Fruit fly (Drosophila melanogaster) whole organism, wandering third instar larva: ENCODE results near the gene CG1271.

Experiments
- CrebA ChIP-seq: fragments of 200-800 bp; sonication (Bioruptor generic); optimal IDR thresholded peaks from 2 replicates; lab custom pipeline; 2016; ENCODE audit warnings: missing biosample characterization, mild to moderate bottlenecking, missing genetic modification characterization, borderline replicate concordance
- Dfd ChIP-seq: fragments of >200 bp; optimal IDR thresholded peaks from 2 replicates; lab custom pipeline; 2017; ENCODE audit warnings: missing biosample characterization, missing genetic modification characterization
- Hnf4 ChIP-seq: fragments of 200-800 bp; sonication (Bioruptor generic); optimal IDR thresholded peaks from 2 replicates; lab custom pipeline; 2016; ENCODE audit warnings: missing biosample characterization, mild to moderate bottlenecking, missing genetic modification characterization
- Hr78 ChIP-seq: fragments of >200 bp; optimal IDR thresholded peaks from 2 replicates; lab custom pipeline; 2017; ENCODE audit warnings: missing biosample characterization, missing genetic modification characterization
- Jra ChIP-seq: sonication (Bioruptor generic); optimal IDR thresholded peaks from 2 replicates; lab custom pipeline; 2016; ENCODE audit warnings: missing biosample characterization, missing genetic modification characterization
- Mio ChIP-seq: sonication (Bioruptor generic); optimal IDR thresholded peaks from 2 replicates; lab custom pipeline; 2016; ENCODE audit warnings: missing biosample characterization, missing genetic modification characterization
- Vsx2 ChIP-seq: fragments of 200-300, 225-300 bp; sonication (Bioruptor generic); optimal IDR thresholded peaks from 2 replicates; lab custom pipeline; 2018; ENCODE audit warnings: missing biosample characterization, missing genetic modification characterization; ENCODE audit not compliant: partially characterized antibody
- brk ChIP-seq: fragments of 200-800 bp; sonication (Bioruptor generic); optimal IDR thresholded peaks from 2 replicates; lab custom pipeline; 2016; ENCODE audit warnings: missing biosample characterization, mild to moderate bottlenecking, missing genetic modification characterization
- dmrt93B ChIP-seq: fragments of 200-800 bp; sonication (Bioruptor generic); optimal IDR thresholded peaks from 2 replicates; lab custom pipeline; 2018; ENCODE audit warnings: missing biosample characterization, mild to moderate bottlenecking, missing genetic modification characterization
- foxo ChIP-seq, 2 experiments: fragments of 200-800 bp; sonication (Bioruptor generic); optimal IDR thresholded peaks; 2 replicates in 1 of 2; 3 replicates in 1 of 2; lab custom pipeline; 2016 to 2017; ENCODE audit warnings: missing biosample characterization in 2 of 2, missing genetic modification characterization in 2 of 2
- h ChIP-seq: fragments of 200-800 bp; sonication (Bioruptor generic); optimal IDR thresholded peaks from 3 replicates; lab custom pipeline; 2016; ENCODE audit warnings: missing biosample characterization, mild to moderate bottlenecking, missing genetic modification characterization
- rgr ChIP-seq: fragments of 200-800 bp; sonication (Bioruptor generic); optimal IDR thresholded peaks from 3 replicates; lab custom pipeline; 2016; ENCODE audit warnings: missing biosample characterization, mild to moderate bottlenecking, missing genetic modification characterization
- usp ChIP-seq: fragments of >200 bp; optimal IDR thresholded peaks from 2 replicates; lab custom pipeline; 2017; ENCODE audit warnings: missing biosample characterization, missing genetic modification characterization

- no peak for TF ChIP-seq h
- no peak for TF ChIP-seq Mio (GFP tag; lab: Kevin White, UChicago)
- TF ChIP-seq Hr78 (GFP tag; lab: Kevin White, UChicago) = no peak
- TF ChIP-seq rgr (GFP tag; lab: Kevin White, UChicago) = no peak
- no peak for TF ChIP-seq CrebA (GFP tag; lab: Kevin White, UChicago)
- no peak for TF ChIP-seq foxo (GFP tag; optimal IDR thresholded peaks at IDR 0.05; lab: Kevin White, UChicago)
- TF ChIP-seq Dfd (GFP tag; lab: Kevin White, UChicago) = no peak
- TF ChIP-seq Hnf4 = no peak
- no peak for TF ChIP-seq dmrt93B (GFP tag; lab: Kevin White, UChicago)
- TF ChIP-seq Vsx2 = no peak
- no peak for TF ChIP-seq Jra
- no peak for TF ChIP-seq usp (GFP tag; lab: Kevin White, UChicago)
- no peak for TF ChIP-seq brk
Observed at dm6 chr3L:3076954-3077353, 24.6 kb downstream of the CG1271 start.
